Fruit fly (Drosophila melanogaster) whole organism, wandering third instar larva: Measurements from ENCODE around the gene woc.

Experiments
- Abd-B ChIP-seq: fragments of >200 bp; optimal IDR thresholded peaks from 2 replicates; lab custom pipeline; 2017; ENCODE audit warnings: missing biosample characterization, missing genetic modification characterization
- CG32264 ChIP-seq: fragments of 200-800 bp; sonication (Bioruptor generic); optimal IDR thresholded peaks from 2 replicates; lab custom pipeline; 2016; ENCODE audit warnings: missing biosample characterization, missing genetic modification characterization
- CG9705 ChIP-seq: fragments of 200-800 bp; sonication (Bioruptor generic); optimal IDR thresholded peaks from 2 replicates; lab custom pipeline; 2018; ENCODE audit warnings: missing biosample characterization, mild to moderate bottlenecking, missing genetic modification characterization
- CrebA ChIP-seq: fragments of 200-800 bp; sonication (Bioruptor generic); optimal IDR thresholded peaks from 2 replicates; lab custom pipeline; 2016; ENCODE audit warnings: missing biosample characterization, mild to moderate bottlenecking, missing genetic modification characterization, borderline replicate concordance
- Dfd ChIP-seq: fragments of >200 bp; optimal IDR thresholded peaks from 2 replicates; lab custom pipeline; 2017; ENCODE audit warnings: missing biosample characterization, missing genetic modification characterization
- Dif ChIP-seq: fragments of 200-275, 200-300 bp; sonication (Bioruptor generic); optimal IDR thresholded peaks from 2 replicates; lab custom pipeline; 2018; ENCODE audit warnings: missing biosample characterization, missing genetic modification characterization; ENCODE audit not compliant: partially characterized antibody
- GATAd ChIP-seq: sonication (Bioruptor generic); optimal IDR thresholded peaks from 2 replicates; lab custom pipeline; 2016; ENCODE audit warnings: missing biosample characterization, missing genetic modification characterization
- HLH106 ChIP-seq: fragments of 200-800 bp; optimal IDR thresholded peaks from 3 replicates; lab custom pipeline; 2019; ENCODE audit warnings: missing biosample characterization, mild to moderate bottlenecking, missing genetic modification characterization, moderate library complexity
- Hnf4 ChIP-seq: fragments of 200-800 bp; sonication (Bioruptor generic); optimal IDR thresholded peaks from 2 replicates; lab custom pipeline; 2016; ENCODE audit warnings: missing biosample characterization, mild to moderate bottlenecking, missing genetic modification characterization
- Hr78 ChIP-seq: fragments of >200 bp; optimal IDR thresholded peaks from 2 replicates; lab custom pipeline; 2017; ENCODE audit warnings: missing biosample characterization, missing genetic modification characterization
- Hr83 ChIP-seq: fragments of 200-300 bp; sonication (Bioruptor generic); optimal IDR thresholded peaks from 2 replicates; lab custom pipeline; 2016; ENCODE audit warnings: missing biosample characterization, mild to moderate bottlenecking, missing genetic modification characterization, moderate library complexity; ENCODE audit not compliant: poor library complexity, severe bottlenecking
- Jra ChIP-seq: sonication (Bioruptor generic); optimal IDR thresholded peaks from 2 replicates; lab custom pipeline; 2016; ENCODE audit warnings: missing biosample characterization, missing genetic modification characterization
- Mio ChIP-seq: sonication (Bioruptor generic); optimal IDR thresholded peaks from 2 replicates; lab custom pipeline; 2016; ENCODE audit warnings: missing biosample characterization, missing genetic modification characterization
- Myc ChIP-seq: fragments of >200 bp; optimal IDR thresholded peaks from 2 replicates; lab custom pipeline; 2017
- N ChIP-seq: fragments of >200 bp; optimal IDR thresholded peaks from 2 replicates; lab custom pipeline; 2018; ENCODE audit warnings: missing biosample characterization, missing external identifiers, missing genetic modification characterization
- OdsH ChIP-seq: fragments of 200-800 bp; sonication (Bioruptor generic); optimal IDR thresholded peaks from 2 replicates; lab custom pipeline; 2016; ENCODE audit warnings: missing biosample characterization, mild to moderate bottlenecking, missing genetic modification characterization
- Rel ChIP-seq, 2 experiments: fragments of 200-800 bp; sonication (Bioruptor generic) in 1 of 2; optimal IDR thresholded peaks; 2 replicates in 1 of 2; 3 replicates in 1 of 2; lab custom pipeline; 2016 to 2019; ENCODE audit warnings: mild to moderate bottlenecking in 2 of 2, missing biosample characterization in 2 of 2, missing genetic modification characterization in 2 of 2, moderate library complexity in 1 of 2
- Sp1 ChIP-seq: fragments of 200-800 bp; sonication (Bioruptor generic); optimal IDR thresholded peaks from 3 replicates; lab custom pipeline; 2019; ENCODE audit warnings: missing biosample characterization, mild to moderate bottlenecking, missing genetic modification characterization, moderate library complexity
- Vsx2 ChIP-seq: fragments of 200-300, 225-300 bp; sonication (Bioruptor generic); optimal IDR thresholded peaks from 2 replicates; lab custom pipeline; 2018; ENCODE audit warnings: missing biosample characterization, missing genetic modification characterization; ENCODE audit not compliant: partially characterized antibody
- br ChIP-seq: fragments of 200-800 bp; sonication (Bioruptor generic); optimal IDR thresholded peaks from 2 replicates; lab custom pipeline; 2016; ENCODE audit warnings: missing biosample characterization, missing genetic modification characterization
- brk ChIP-seq: fragments of 200-800 bp; sonication (Bioruptor generic); optimal IDR thresholded peaks from 2 replicates; lab custom pipeline; 2016; ENCODE audit warnings: missing biosample characterization, mild to moderate bottlenecking, missing genetic modification characterization
- dl ChIP-seq, 2 experiments: fragments of 175-275, 200-275 bp in 1 of 2; fragments of 200-275 bp in 1 of 2; sonication (Bioruptor generic); optimal IDR thresholded peaks; lab custom pipeline; 2018; ENCODE audit warnings: mild to moderate bottlenecking in 2 of 2, missing biosample characterization in 2 of 2, missing genetic modification characterization in 2 of 2, moderate library complexity in 2 of 2; ENCODE audit not compliant: partially characterized antibody in 2 of 2, insufficient read depth in 1 of 2
- dmrt93B ChIP-seq: fragments of 200-800 bp; sonication (Bioruptor generic); optimal IDR thresholded peaks from 2 replicates; lab custom pipeline; 2018; ENCODE audit warnings: missing biosample characterization, mild to moderate bottlenecking, missing genetic modification characterization
- dsf ChIP-seq: sonication (Bioruptor generic); optimal IDR thresholded peaks from 2 replicates; lab custom pipeline; 2016; ENCODE audit warnings: missing biosample characterization, missing genetic modification characterization, borderline replicate concordance
- ey ChIP-seq: fragments of 200-800 bp; sonication (Bioruptor generic); optimal IDR thresholded peaks from 2 replicates; lab custom pipeline; 2016; ENCODE audit warnings: missing biosample characterization, missing genetic modification characterization
- foxo ChIP-seq, 2 experiments: fragments of 200-800 bp; sonication (Bioruptor generic); optimal IDR thresholded peaks; 2 replicates in 1 of 2; 3 replicates in 1 of 2; lab custom pipeline; 2016 to 2017; ENCODE audit warnings: missing biosample characterization in 2 of 2, missing genetic modification characterization in 2 of 2
- fru ChIP-seq: fragments of 200-800 bp; sonication (Bioruptor generic); optimal IDR thresholded peaks from 3 replicates; lab custom pipeline; 2016; ENCODE audit warnings: missing biosample characterization, mild to moderate bottlenecking, missing genetic modification characterization
- h ChIP-seq: fragments of 200-800 bp; sonication (Bioruptor generic); optimal IDR thresholded peaks from 3 replicates; lab custom pipeline; 2016; ENCODE audit warnings: missing biosample characterization, mild to moderate bottlenecking, missing genetic modification characterization
- jim ChIP-seq: fragments of 175-275, 200-325 bp; sonication (Bioruptor generic); optimal IDR thresholded peaks from 2 replicates; lab custom pipeline; 2016; ENCODE audit warnings: missing biosample characterization, mild to moderate bottlenecking, missing genetic modification characterization
- lola ChIP-seq: fragments of >200 bp; optimal IDR thresholded peaks from 2 replicates; lab custom pipeline; 2017; ENCODE audit warnings: missing biosample characterization, missing genetic modification characterization
- pan ChIP-seq: fragments of >200 bp; optimal IDR thresholded peaks from 2 replicates; lab custom pipeline; 2017
- psq ChIP-seq: fragments of 200-800 bp; sonication (Bioruptor generic); optimal IDR thresholded peaks from 3 replicates; lab custom pipeline; 2017; ENCODE audit warnings: missing biosample characterization, mild to moderate bottlenecking, missing genetic modification characterization, moderate library complexity
- rgr ChIP-seq: fragments of 200-800 bp; sonication (Bioruptor generic); optimal IDR thresholded peaks from 3 replicates; lab custom pipeline; 2016; ENCODE audit warnings: missing biosample characterization, mild to moderate bottlenecking, missing genetic modification characterization
- sage ChIP-seq: fragments of 200-800 bp; sonication (Bioruptor generic); optimal IDR thresholded peaks from 2 replicates; lab custom pipeline; 2016; ENCODE audit warnings: missing biosample characterization, mild to moderate bottlenecking, missing genetic modification characterization
- sv ChIP-seq: fragments of 200-800 bp; sonication (Bioruptor generic); optimal IDR thresholded peaks from 3 replicates; lab custom pipeline; 2016; ENCODE audit warnings: missing biosample characterization, missing genetic modification characterization
- tai ChIP-seq: sonication (Bioruptor generic); optimal IDR thresholded peaks from 2 replicates; lab custom pipeline; 2016; ENCODE audit warnings: missing biosample characterization, missing genetic modification characterization
- usp ChIP-seq: fragments of >200 bp; optimal IDR thresholded peaks from 2 replicates; lab custom pipeline; 2017; ENCODE audit warnings: missing biosample characterization, missing genetic modification characterization
- woc ChIP-seq: sonication (Bioruptor generic); optimal IDR thresholded peaks from 2 replicates; lab custom pipeline; 2016; ENCODE audit warnings: missing biosample characterization, mild to moderate bottlenecking, missing genetic modification characterization

The woc gene

DNA sequence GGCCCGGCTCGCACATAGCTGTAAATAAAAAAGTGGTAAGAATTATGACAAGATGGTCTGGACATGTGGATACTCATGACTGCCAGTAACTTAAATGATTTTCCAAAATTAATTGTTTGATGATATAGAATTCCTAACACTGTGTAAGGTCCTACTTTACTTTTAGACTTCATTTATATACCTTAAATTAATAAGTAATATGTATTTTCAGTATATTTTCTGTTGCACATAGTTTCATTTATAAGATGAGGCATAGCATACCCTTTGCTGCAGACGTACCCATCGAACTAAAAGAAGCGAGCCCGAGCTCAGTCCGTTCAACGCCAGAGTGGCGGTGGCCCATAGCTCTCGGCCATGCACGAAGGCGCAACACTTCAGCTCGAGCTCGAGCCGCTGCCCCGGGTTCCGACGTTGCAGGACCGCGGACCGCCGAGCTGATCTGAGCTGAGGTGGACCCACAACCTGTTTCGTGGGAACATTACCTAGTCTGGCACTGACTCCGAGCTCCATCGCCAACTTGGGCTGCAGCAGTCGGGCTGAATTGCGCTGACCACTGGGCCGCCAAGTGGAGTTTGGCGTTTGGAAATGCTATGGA lies 46.3 kb downstream of the woc start:
- TF ChIP-seq dl (GFP tag; optimal IDR thresholded peaks at IDR 0.05; lab: Kevin White, UChicago; ENCODE audit: insufficient read depth in 1 of 2, partially characterized antibody in 2 of 2) (no peak), foxo (GFP tag; optimal IDR thresholded peaks at IDR 0.05; lab: Kevin White, UChicago) (peak in 1 of 2 experiments; percentile 67), jim (GFP tag; lab: Kevin White, UChicago) (no peak), Abd-B (GFP tag; lab: Kevin White, UChicago) (no peak), rgr (GFP tag; lab: Kevin White, UChicago) (peak; percentile 59), h (GFP tag; lab: Kevin White, UChicago) (peak; percentile 76), fru (GFP tag; lab: Kevin White, UChicago) (peak; percentile 76), ey (GFP tag; lab: Kevin White, UChicago) (peak; percentile 66), CG32264 (no peak), br (peak; percentile 46), usp (GFP tag; lab: Kevin White, UChicago) (no peak), Vsx2 (no peak), Hr83 (GFP tag; lab: Kevin White, UChicago) (no peak), sv (no peak), Sp1 (peak; percentile 72), dmrt93B (peak; percentile 35), Hr78 (GFP tag; lab: Kevin White, UChicago) (no peak), Dif (GFP tag; lab: Kevin White, UChicago) (no peak), HLH106 (tag; lab: Kevin White, UChicago) (peak; percentile 64), Mio (no peak), Hnf4 (GFP tag; lab: Kevin White, UChicago) (peak; percentile 36), pan (lab: Kevin White, UChicago) (no peak), Rel (GFP tag; optimal IDR thresholded peaks at IDR 0.05; lab: Kevin White, UChicago) (peak; percentile 29), Rel (tag; optimal IDR thresholded peaks at IDR 0.05; lab: Kevin White, UChicago) (no peak), GATAd (GFP tag; lab: Kevin White, UChicago) (no peak), N (GFP tag; lab: Kevin White, UChicago) (no peak), psq (GFP tag; lab: Kevin White, UChicago) (peak; percentile 69), OdsH (GFP tag; lab: Kevin White, UChicago) (peak; percentile 75), CrebA (no peak), CG9705 (GFP tag; lab: Kevin White, UChicago) (no peak), lola (GFP tag; lab: Kevin White, UChicago) (no peak), Dfd (GFP tag; lab: Kevin White, UChicago) (no peak), dsf (GFP tag; lab: Kevin White, UChicago) (no peak), Jra (GFP tag; lab: Kevin White, UChicago) (peak; percentile 32), Myc (lab: Kevin White, UChicago) (no peak), brk (GFP tag; lab: Kevin White, UChicago) (peak; percentile 67), woc (GFP tag; lab: Kevin White, UChicago) (peak; percentile 96), sage (peak; percentile 25), tai (no peak)

- no peak for TF ChIP-seq HLH106 (tag; lab: Kevin White, UChicago)
- no peak for TF ChIP-seq Rel (GFP tag; optimal IDR thresholded peaks at IDR 0.05; lab: Kevin White, UChicago)
- TF ChIP-seq Rel (tag; optimal IDR thresholded peaks at IDR 0.05; lab: Kevin White, UChicago), result no peak
- TF ChIP-seq Hr78 (GFP tag; lab: Kevin White, UChicago), result no peak
- peak; percentile 47 for TF ChIP-seq woc (GFP tag; lab: Kevin White, UChicago)
- TF ChIP-seq Sp1, result no peak
- TF ChIP-seq Dfd (GFP tag; lab: Kevin White, UChicago), result no peak
- TF ChIP-seq dmrt93B, result peak; percentile 6
- no peak for TF ChIP-seq brk (GFP tag; lab: Kevin White, UChicago)
- peak; percentile 0 for TF ChIP-seq h (GFP tag; lab: Kevin White, UChicago)
- no peak for TF ChIP-seq GATAd (GFP tag; lab: Kevin White, UChicago)
- no peak for TF ChIP-seq fru (GFP tag; lab: Kevin White, UChicago)
Measured at dm6 chr3R:27214949-27215348, 48.9 kb downstream of the woc start.
